Worm (Caenorhabditis elegans): ENCODE measurements around the gene F58F12.2.

The F58F12.2 gene

ce11 chrII:6346551-6347079 lies 41.2 kb downstream of the F58F12.2 start (continued):
- TF ChIP-seq Y56A3A.18 (GFP tag; IDR thresholded peaks at IDR 0.05) (peak; percentile 83; the same call in 1 of the 2 replicates), nfya-1 (tag; optimal IDR thresholded peaks at IDR 0.05; ENCODE audit: borderline replicate concordance, insufficient read depth) (no peak), pbrm-1 (GFP tag; IDR thresholded peaks at IDR 0.05) (peak; percentile 73; the same call in 1 of the 2 replicates), somi-1 (GFP tag; optimal IDR thresholded peaks at IDR 0.05) (peak; percentile 71), nhr-120 (GFP tag; IDR thresholded peaks at IDR 0.05) (no peak), rcor-1 (GFP tag; IDR thresholded peaks at IDR 0.05) (peak; percentile 43; the same call in 1 of the 2 replicates), F22D6.2 (tag; optimal IDR thresholded peaks at IDR 0.05) (peak; percentile 39), lin-35 (GFP tag; optimal IDR thresholded peaks at IDR 0.05) (peak in 1 of 3 experiments; percentile 60), athp-1 (tag; optimal IDR thresholded peaks at IDR 0.05) (peak; percentile 63), ztf-28 (GFP tag; IDR thresholded peaks at IDR 0.05) (no peak), F57A8.1 (GFP tag; optimal IDR thresholded peaks at IDR 0.05) (no peak), mel-28 (tag; optimal IDR thresholded peaks at IDR 0.05; ENCODE audit: borderline replicate concordance) (peak; percentile 75), ztf-25 (GFP tag; IDR thresholded peaks at IDR 0.05) (peak; percentile 30; the same call in 1 of the 2 replicates), die-1 (tag; optimal IDR thresholded peaks at IDR 0.05) (no peak)

ce11 chrII:6345195-6346158 lies 42.4 kb downstream of the F58F12.2 start, which contains the start of gene C32D5.8:
C32D5.8 (minus strand) TSS chrII:6345964.
- no peak for TF ChIP-seq C06A6.2 (GFP tag; conservative IDR thresholded peaks at IDR 0.05)
- no peak for TF ChIP-seq F55B11.4 (tag; optimal IDR thresholded peaks at IDR 0.05; ENCODE audit: borderline replicate concordance, insufficient read depth)
- no peak for TF ChIP-seq lsl-1 (GFP tag; optimal IDR thresholded peaks at IDR 0.05)
- no peak for TF ChIP-seq lsy-27 (tag; optimal IDR thresholded peaks at IDR 0.05; ENCODE audit: borderline replicate concordance, insufficient read depth)
- no peak for TF ChIP-seq lin-54 (GFP tag; optimal IDR thresholded peaks at IDR 0.05)
- no peak for TF ChIP-seq xnd-1 (tag; optimal IDR thresholded peaks at IDR 0.05)
- TF ChIP-seq fkh-3 (tag; optimal IDR thresholded peaks at IDR 0.05), result no peak
- TF ChIP-seq rpc-1 (optimal IDR thresholded peaks at IDR 0.05), result no peak
- TF ChIP-seq rpc-1 (tag; optimal IDR thresholded peaks at IDR 0.05), result no peak
- no peak for TF ChIP-seq ceh-79 (tag; optimal IDR thresholded peaks at IDR 0.05)
- TF ChIP-seq ztf-3 (GFP tag; optimal IDR thresholded peaks at IDR 0.05), result no peak
- no peak for TF ChIP-seq F57C9.4 (tag; optimal IDR thresholded peaks at IDR 0.05)
- no peak for TF ChIP-seq rcor-1 (GFP tag; IDR thresholded peaks at IDR 0.05)

- no peak for TF ChIP-seq nhr-80 (tag; optimal IDR thresholded peaks at IDR 0.05)
Measured at ce11 chrII:6344513-6344912, 43.3 kb downstream of the F58F12.2 start.

DNA sequence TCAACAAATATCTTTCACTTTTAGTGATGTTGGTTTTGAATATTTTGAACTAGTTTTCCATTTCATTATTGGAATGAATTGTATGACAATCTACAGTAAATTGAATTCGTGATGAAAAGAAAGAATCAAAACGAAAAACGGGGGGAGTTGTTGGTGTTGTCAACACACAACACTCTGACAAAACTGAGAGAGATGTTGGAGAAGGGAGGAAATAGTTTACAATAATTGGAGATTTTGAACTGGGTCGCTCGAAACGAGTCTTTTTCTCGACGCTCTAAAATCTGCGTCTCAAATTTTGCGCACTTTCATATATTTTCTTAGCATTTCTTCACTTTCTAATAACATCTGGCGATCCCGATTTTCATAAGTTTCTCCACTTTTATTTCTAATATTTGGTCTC lies 43.9 kb downstream of the F58F12.2 start, which contains the start of gene txt-18:
TSS of gene txt-18 (plus strand) at position 180 of the 400 bp plus-strand sequence.
- TF ChIP-seq cebp-1 (GFP tag; IDR thresholded peaks at IDR 0.05), result no peak
- TF ChIP-seq cebp-1 (tag; optimal IDR thresholded peaks at IDR 0.05), result peak; percentile 5
- TF ChIP-seq egl-44 (GFP tag; IDR thresholded peaks at IDR 0.05), result no peak
- TF ChIP-seq F33H1.4 (GFP tag; IDR thresholded peaks at IDR 0.05), result no peak
- no peak for TF ChIP-seq lin-54 (GFP tag; optimal IDR thresholded peaks at IDR 0.05)
- TF ChIP-seq hmg-1.2 (GFP tag; IDR thresholded peaks at IDR 0.05), result peak; percentile 15; the same call in 1 of the 2 replicates
- 0 out of 2 replicates have a peak, but pooled peaks have one; percentile 6 for TF ChIP-seq dox-1 (GFP tag; IDR thresholded peaks at IDR 0.05)

Data from whole organism, young adult.